Worm (Caenorhabditis elegans): Measurements from ENCODE around the gene srh-10.
A peak's percentile ranks its signal among the peaks of the same experiment; 100 is the strongest.

srh-10 gene

ce11 chrV:6100492-6101004 is 33.6 kb upstream of the srh-10 start, which contains the start of gene crt-1 (continued):
- TF ChIP-seq C16A3.4 (tag; optimal IDR thresholded peaks at IDR 0.05) (peak; percentile 79), ama-1 (optimal IDR thresholded peaks at IDR 0.05) (peak; percentile 53), fos-1 (tag; optimal IDR thresholded peaks at IDR 0.05) (peak; percentile 72), ceh-8 (GFP tag; optimal IDR thresholded peaks at IDR 0.05) (peak; percentile 88), F16B12.6 (tag; optimal IDR thresholded peaks at IDR 0.05) (peak; percentile 62), lin-39 (tag; optimal IDR thresholded peaks at IDR 0.05) (peak; percentile 68), vab-15 (tag; optimal IDR thresholded peaks at IDR 0.05) (no peak), mep-1 (tag; optimal IDR thresholded peaks at IDR 0.05) (peak; percentile 81), efl-3 (GFP tag; optimal IDR thresholded peaks at IDR 0.05) (peak; percentile 68), lsy-2 (tag; optimal IDR thresholded peaks at IDR 0.05) (peak; percentile 95 to 96), rnt-1 (tag; optimal IDR thresholded peaks at IDR 0.05) (peak; percentile 94), hpl-2 (GFP tag; optimal IDR thresholded peaks at IDR 0.05) (peak; percentile 42), zag-1 (tag; optimal IDR thresholded peaks at IDR 0.05) (no peak), C04F5.9 (tag; optimal IDR thresholded peaks at IDR 0.05) (peak; percentile 63), nhr-11 (tag; optimal IDR thresholded peaks at IDR 0.05) (peak; percentile 78), C34B4.2 (tag; optimal IDR thresholded peaks at IDR 0.05) (no peak), hlh-17 (GFP tag; optimal IDR thresholded peaks at IDR 0.05; ENCODE audit: borderline replicate concordance) (no peak), aha-1 (tag; optimal IDR thresholded peaks at IDR 0.05) (peak; percentile 44), lin-35 (GFP tag; optimal IDR thresholded peaks at IDR 0.05) (peak; percentile 88), ceh-63 (GFP tag; optimal IDR thresholded peaks at IDR 0.05) (no peak), swsn-7 (tag; optimal IDR thresholded peaks at IDR 0.05) (peak; percentile 96), tlp-1 (tag; optimal IDR thresholded peaks at IDR 0.05) (no peak), tbx-2 (tag; optimal IDR thresholded peaks at IDR 0.05) (peak; percentile 96), nhr-71 (tag; optimal IDR thresholded peaks at IDR 0.05) (peak; percentile 99), nhr-76 (tag; optimal IDR thresholded peaks at IDR 0.05) (peak; percentile 71), ceh-82 (tag; optimal IDR thresholded peaks at IDR 0.05) (peak; percentile 76 to 92 (median 89)), unc-130 (tag; optimal IDR thresholded peaks at IDR 0.05) (peak; percentile 74), snu-23 (GFP tag; optimal IDR thresholded peaks at IDR 0.05) (peak; percentile 96), Y116A8C.19 (tag; optimal IDR thresholded peaks at IDR 0.05; ENCODE audit: borderline replicate concordance) (no peak), alr-1 (tag; optimal IDR thresholded peaks at IDR 0.05; ENCODE audit: borderline replicate concordance) (no peak), mef-2 (tag; optimal IDR thresholded peaks at IDR 0.05) (peak; percentile 67), unc-62 (GFP tag; optimal IDR thresholded peaks at IDR 0.05) (no peak), unc-86 (tag; optimal IDR thresholded peaks at IDR 0.05) (peak; percentile 93)

ce11 chrV:6099634-6100033 is 32.7 kb upstream of the srh-10 start:
- TF ChIP-seq ceh-63 (GFP tag; optimal IDR thresholded peaks at IDR 0.05) (no peak), alr-1 (tag; optimal IDR thresholded peaks at IDR 0.05; ENCODE audit: borderline replicate concordance) (peak; percentile 60), rnt-1 (tag; optimal IDR thresholded peaks at IDR 0.05) (peak; percentile 27), lsy-2 (tag; optimal IDR thresholded peaks at IDR 0.05) (no peak), efl-1 (optimal IDR thresholded peaks at IDR 0.05) (no peak), efl-1 (GFP tag; optimal IDR thresholded peaks at IDR 0.05 in 1 of 2) (peak in 1 of 2 experiments; percentile 78), nhr-85 (tag) (peak; percentile 35), ets-5 (GFP tag; IDR thresholded peaks at IDR 0.05) (0 out of 2 replicates have a peak, but pooled peaks have one; percentile 58), ceh-90 (tag; optimal IDR thresholded peaks at IDR 0.05) (no peak), dsc-1 (tag; optimal IDR thresholded peaks at IDR 0.05) (no peak), ceh-82 (tag; optimal IDR thresholded peaks at IDR 0.05) (no peak), F16B12.6 (tag; optimal IDR thresholded peaks at IDR 0.05) (no peak)

DNA sequence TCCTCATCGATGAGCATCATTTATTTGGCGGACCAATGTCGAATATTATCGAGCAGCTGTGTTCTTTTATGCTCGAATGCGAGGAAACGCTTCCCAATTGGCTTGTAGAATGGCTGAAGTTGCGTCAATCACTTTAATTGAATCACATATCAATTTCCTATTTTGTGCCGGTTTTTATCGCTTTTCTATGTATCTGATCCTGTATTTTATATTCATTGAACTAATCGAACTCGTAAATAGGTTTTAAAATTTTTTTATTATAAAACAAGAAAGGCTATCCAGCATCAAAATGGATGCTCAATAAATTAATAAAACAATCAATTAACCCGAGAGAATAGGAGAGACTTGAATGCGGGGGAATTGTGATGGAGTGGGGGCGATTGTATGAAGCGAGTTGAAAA is 31.8 kb upstream of the srh-10 start:
- TF ChIP-seq nhr-237 (tag; optimal IDR thresholded peaks at IDR 0.05) = no peak
- no peak for TF ChIP-seq hlh-4 (tag; optimal IDR thresholded peaks at IDR 0.05)
- TF ChIP-seq snu-23 (GFP tag; optimal IDR thresholded peaks at IDR 0.05) = peak; percentile 16
- TF ChIP-seq xbp-1 (tag; optimal IDR thresholded peaks at IDR 0.05) = peak; percentile 60
- TF ChIP-seq nhr-71 (tag; optimal IDR thresholded peaks at IDR 0.05) = peak; percentile 26
- TF ChIP-seq aly-2 (tag; optimal IDR thresholded peaks at IDR 0.05) = peak; percentile 71
- peak; percentile 23 for TF ChIP-seq nhr-90 (tag; optimal IDR thresholded peaks at IDR 0.05; ENCODE audit: poor library complexity)
- TF ChIP-seq ceh-63 (GFP tag; optimal IDR thresholded peaks at IDR 0.05) = no peak
- TF ChIP-seq ama-1 (optimal IDR thresholded peaks at IDR 0.05) = peak; percentile 87
- TF ChIP-seq rnt-1 (tag; optimal IDR thresholded peaks at IDR 0.05) = peak; percentile 28
- TF ChIP-seq efl-1 (optimal IDR thresholded peaks at IDR 0.05) = peak in 1 of 2 experiments; percentile 24
- TF ChIP-seq efl-1 (GFP tag; optimal IDR thresholded peaks at IDR 0.05 in 1 of 2) = peak in 1 of 2 experiments; percentile 82
- TF ChIP-seq lsy-2 (tag; optimal IDR thresholded peaks at IDR 0.05) = peak; percentile 22 to 55
- TF ChIP-seq nhr-85 (tag) = peak; percentile 30

All from whole organism, L1 larva.